Worm (Caenorhabditis elegans): ENCODE measurements around the gene ptc-1.

ce11 chrII:7855619-7856018 is 37.4 kb upstream of the ptc-1 start, which contains the start of gene mdmh-35:
- TF ChIP-seq jun-1 (tag; optimal IDR thresholded peaks at IDR 0.05) (no peak), nhr-77 (tag; optimal IDR thresholded peaks at IDR 0.05) (no peak), ceh-82 (tag; optimal IDR thresholded peaks at IDR 0.05) (no peak), ama-1 (optimal IDR thresholded peaks at IDR 0.05) (no peak), zag-1 (tag; optimal IDR thresholded peaks at IDR 0.05) (no peak), pha-4 (GFP tag; IDR thresholded peaks at IDR 0.05) (no peak), pha-4 (tag; optimal IDR thresholded peaks at IDR 0.05) (no peak), lin-39 (tag; optimal IDR thresholded peaks at IDR 0.05) (no peak), rbr-2 (tag; optimal IDR thresholded peaks at IDR 0.05) (no peak), ceh-20 (GFP tag; IDR thresholded peaks at IDR 0.05) (no peak), Y5F2A.4 (GFP tag; optimal IDR thresholded peaks at IDR 0.05) (no peak), nhr-25 (tag; optimal IDR thresholded peaks at IDR 0.05; ENCODE audit: borderline replicate concordance, insufficient read depth) (no peak), snpc-4 (tag; optimal IDR thresholded peaks at IDR 0.05) (no peak), pqm-1 (tag; optimal IDR thresholded peaks at IDR 0.05) (no peak)

Data from whole organism, L4 larva.